Worm (Caenorhabditis elegans): ENCODE measurements around the gene clec-49.
A peak's percentile ranks its signal among the peaks of the same experiment; 100 is the strongest.
"Not testable (repeated sequence)": the region's sequence is repeated elsewhere in the genome, so short reads cannot be mapped to it uniquely, and the experiment has no call there.

Gene clec-49

DNA sequence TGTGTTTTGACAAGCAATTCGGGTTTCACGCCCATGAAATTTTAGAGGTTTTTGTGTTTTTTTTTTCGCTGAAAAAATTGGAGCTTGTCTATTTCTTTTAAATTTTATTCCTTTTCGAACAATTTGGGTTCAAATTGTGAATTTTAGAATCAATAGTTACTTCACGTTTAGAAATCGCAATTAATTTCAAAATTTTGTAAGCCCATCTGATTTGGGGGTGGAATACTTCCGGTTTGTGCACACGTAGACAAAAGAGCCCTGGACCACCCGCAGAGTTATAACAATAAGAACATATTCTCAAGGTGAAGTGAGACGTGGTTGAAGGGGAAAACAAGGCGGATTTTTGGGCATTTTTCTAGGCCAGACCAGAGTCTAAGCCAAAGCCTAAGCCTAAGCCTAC lies 31.8 kb downstream of the clec-49 start, which contains the start of gene Y116F11A.6:
Y116F11A.6 (plus strand) TSS at position 301 of the 400 bp plus-strand sequence.
- peak; percentile 69 for TF ChIP-seq ets-7 (tag; optimal IDR thresholded peaks at IDR 0.05)
- TF ChIP-seq tbx-37 (GFP tag; conservative IDR thresholded peaks at IDR 0.05): no peak

- TF ChIP-seq ceh-36 (tag; optimal IDR thresholded peaks at IDR 0.05): peak; percentile 53
- no peak for TF ChIP-seq scrt-1 (GFP tag; IDR thresholded peaks at IDR 0.05)
Observed at ce11 chrV:19718660-19719059, 32.4 kb downstream of the clec-49 start.

DNA sequence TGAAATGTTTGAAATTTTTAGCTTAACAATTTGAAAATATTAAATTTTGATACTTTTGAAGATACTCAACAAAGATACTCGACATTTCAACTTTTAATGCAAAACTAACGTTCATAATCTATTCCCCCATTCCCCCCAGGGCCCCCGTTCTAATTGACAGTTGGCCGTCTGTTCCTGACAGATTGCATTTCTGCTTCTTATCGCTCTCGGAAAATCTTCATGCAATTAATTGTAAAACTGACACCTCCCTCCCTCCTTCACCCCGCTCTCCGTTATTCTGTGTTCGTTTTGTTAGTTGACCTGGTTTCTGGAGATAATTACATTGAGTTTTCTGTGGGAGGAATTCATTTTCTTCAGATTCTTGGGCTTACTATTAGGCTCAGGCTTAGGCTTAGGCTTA lies 33.1 kb downstream of the clec-49 start:
- no peak for TF ChIP-seq ets-7 (tag; optimal IDR thresholded peaks at IDR 0.05)
- no peak for TF ChIP-seq aly-1 (tag; optimal IDR thresholded peaks at IDR 0.05)
- no peak for TF ChIP-seq F13C5.2 (tag; optimal IDR thresholded peaks at IDR 0.05)
- no peak for TF ChIP-seq flt-1 (GFP tag; IDR thresholded peaks at IDR 0.05)
- no peak for TF ChIP-seq tbx-11 (GFP tag; IDR thresholded peaks at IDR 0.05)
- no peak for TF ChIP-seq B0310.2 (tag; optimal IDR thresholded peaks at IDR 0.05)
- no peak for TF ChIP-seq tbx-37 (GFP tag; conservative IDR thresholded peaks at IDR 0.05)
- no peak for TF ChIP-seq sea-1 (GFP tag; conservative IDR thresholded peaks at IDR 0.05)
- TF ChIP-seq tra-4 (tag; optimal IDR thresholded peaks at IDR 0.05): no peak
- no peak for TF ChIP-seq ceh-36 (tag; optimal IDR thresholded peaks at IDR 0.05)
- TF ChIP-seq hmg-4 (GFP tag; optimal IDR thresholded peaks at IDR 0.05): no peak
- TF ChIP-seq pes-1 (GFP tag; IDR thresholded peaks at IDR 0.05): no peak
- TF ChIP-seq ceh-13 (GFP tag; optimal IDR thresholded peaks at IDR 0.05): no peak
- TF ChIP-seq hnd-1 (tag; optimal IDR thresholded peaks at IDR 0.05): no peak

- TF ChIP-seq scrt-1 (GFP tag; IDR thresholded peaks at IDR 0.05): no peak
- no peak for TF ChIP-seq hmbx-1 (tag; optimal IDR thresholded peaks at IDR 0.05)
Observed at ce11 chrV:19715847-19716246, 35.2 kb downstream of the clec-49 start, which contains the start of gene Y43F8C.17. TSS of gene Y43F8C.17 (plus strand) at chrV:19716147.

- no peak for TF ChIP-seq ceh-36 (tag; optimal IDR thresholded peaks at IDR 0.05)
- TF ChIP-seq flt-1 (GFP tag; IDR thresholded peaks at IDR 0.05): no peak
- TF ChIP-seq hmbx-1 (tag; optimal IDR thresholded peaks at IDR 0.05): no peak
- no peak for TF ChIP-seq aly-1 (tag; optimal IDR thresholded peaks at IDR 0.05)
- TF ChIP-seq ceh-13 (GFP tag; optimal IDR thresholded peaks at IDR 0.05): no peak
- no peak for TF ChIP-seq hmg-4 (GFP tag; optimal IDR thresholded peaks at IDR 0.05)
- no peak for TF ChIP-seq tra-4 (tag; optimal IDR thresholded peaks at IDR 0.05)
- no peak for TF ChIP-seq B0310.2 (tag; optimal IDR thresholded peaks at IDR 0.05)
- TF ChIP-seq scrt-1 (GFP tag; IDR thresholded peaks at IDR 0.05): no peak
- no peak for TF ChIP-seq ama-1 (optimal IDR thresholded peaks at IDR 0.05)
- TF ChIP-seq tbx-11 (GFP tag; IDR thresholded peaks at IDR 0.05): no peak
- TF ChIP-seq tbx-37 (GFP tag; conservative IDR thresholded peaks at IDR 0.05): no peak
- no peak for TF ChIP-seq pes-1 (GFP tag; IDR thresholded peaks at IDR 0.05)
- TF ChIP-seq F13C5.2 (tag; optimal IDR thresholded peaks at IDR 0.05): no peak
- no peak for TF ChIP-seq ets-7 (tag; optimal IDR thresholded peaks at IDR 0.05)
- no peak for TF ChIP-seq hnd-1 (tag; optimal IDR thresholded peaks at IDR 0.05)
- TF ChIP-seq sea-1 (GFP tag; conservative IDR thresholded peaks at IDR 0.05): no peak
Observed at ce11 chrV:19715419-19715818, 35.6 kb downstream of the clec-49 start, which contains the start of gene Y43F8C.16. TSS of gene Y43F8C.16 (minus strand) at chrV:19715519.

DNA sequence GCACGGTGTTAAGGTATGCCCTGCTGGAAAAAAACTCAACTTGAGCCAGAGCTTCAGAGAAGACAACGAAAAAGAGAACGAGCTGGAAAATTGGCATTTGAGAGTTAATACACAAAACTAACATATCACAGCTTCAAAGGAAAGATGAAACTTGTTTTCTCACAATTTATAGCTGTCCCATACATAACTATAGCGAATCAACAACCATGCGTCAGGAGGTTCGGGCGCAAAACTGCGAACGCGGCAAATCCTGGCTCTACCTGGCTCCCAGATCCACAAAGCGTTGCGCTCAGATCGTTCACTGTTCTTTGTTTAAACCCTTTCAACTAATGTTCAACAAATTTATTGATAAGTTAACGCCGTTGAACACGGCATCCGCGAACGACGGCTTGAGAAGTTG lies 39.4 kb downstream of the clec-49 start, which contains the start of gene Y43F8C.23:
Y43F8C.23 (minus strand) TSS at position 101 of the 400 bp plus-strand sequence.
- not testable (repeated sequence) for TF ChIP-seq tra-4 (tag; optimal IDR thresholded peaks at IDR 0.05); tbx-37 (GFP tag; conservative IDR thresholded peaks at IDR 0.05); hnd-1 (tag; optimal IDR thresholded peaks at IDR 0.05)

ce11 chrV:19710514-19710913 lies 40.5 kb downstream of the clec-49 start, which contains the start of gene Y43F8C.15:
TSS of gene Y43F8C.15 (minus strand) at chrV:19710614.
- not testable (repeated sequence) for TF ChIP-seq pes-1 (GFP tag; IDR thresholded peaks at IDR 0.05); ets-7 (tag; optimal IDR thresholded peaks at IDR 0.05); ama-1 (optimal IDR thresholded peaks at IDR 0.05)

DNA sequence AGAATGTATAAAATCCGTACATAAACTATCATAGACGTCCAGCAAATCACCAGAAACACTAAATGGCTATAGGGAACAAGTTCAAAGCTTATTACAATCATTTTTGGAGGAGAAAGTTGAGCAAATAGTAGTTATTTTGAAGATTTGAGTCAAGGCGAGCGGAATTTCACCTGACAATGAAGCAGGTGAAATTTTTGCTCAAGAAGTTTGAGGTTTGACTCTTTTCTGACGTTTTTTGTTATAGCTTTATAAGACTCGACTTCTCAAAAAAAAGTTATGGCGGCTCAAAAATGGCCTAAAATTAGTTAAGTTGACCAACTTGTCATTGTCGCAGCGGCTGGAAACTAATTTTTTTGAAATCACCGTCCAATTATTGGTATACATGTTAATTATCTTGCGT lies 42.2 kb downstream of the clec-49 start, which contains the start of gene srv-3:
srv-3 (minus strand) TSS at position 101 of the 400 bp plus-strand sequence.
- TF ChIP-seq F13C5.2 (tag; optimal IDR thresholded peaks at IDR 0.05): no peak
- TF ChIP-seq tbx-37 (GFP tag; conservative IDR thresholded peaks at IDR 0.05): no peak
- TF ChIP-seq sea-1 (GFP tag; conservative IDR thresholded peaks at IDR 0.05): no peak
- TF ChIP-seq flt-1 (GFP tag; IDR thresholded peaks at IDR 0.05): no peak
- TF ChIP-seq ceh-36 (tag; optimal IDR thresholded peaks at IDR 0.05): no peak
- no peak for TF ChIP-seq aly-1 (tag; optimal IDR thresholded peaks at IDR 0.05)
- no peak for TF ChIP-seq hmg-4 (GFP tag; optimal IDR thresholded peaks at IDR 0.05)
- no peak for TF ChIP-seq ceh-13 (GFP tag; optimal IDR thresholded peaks at IDR 0.05)

Data from whole organism, early embryonic.